Fruit fly (Drosophila melanogaster): ENCODE results near the gene Jon25Biii.
A peak's percentile ranks its signal among the peaks of the same experiment; 100 is the strongest.

Jon25Biii gene

DNA sequence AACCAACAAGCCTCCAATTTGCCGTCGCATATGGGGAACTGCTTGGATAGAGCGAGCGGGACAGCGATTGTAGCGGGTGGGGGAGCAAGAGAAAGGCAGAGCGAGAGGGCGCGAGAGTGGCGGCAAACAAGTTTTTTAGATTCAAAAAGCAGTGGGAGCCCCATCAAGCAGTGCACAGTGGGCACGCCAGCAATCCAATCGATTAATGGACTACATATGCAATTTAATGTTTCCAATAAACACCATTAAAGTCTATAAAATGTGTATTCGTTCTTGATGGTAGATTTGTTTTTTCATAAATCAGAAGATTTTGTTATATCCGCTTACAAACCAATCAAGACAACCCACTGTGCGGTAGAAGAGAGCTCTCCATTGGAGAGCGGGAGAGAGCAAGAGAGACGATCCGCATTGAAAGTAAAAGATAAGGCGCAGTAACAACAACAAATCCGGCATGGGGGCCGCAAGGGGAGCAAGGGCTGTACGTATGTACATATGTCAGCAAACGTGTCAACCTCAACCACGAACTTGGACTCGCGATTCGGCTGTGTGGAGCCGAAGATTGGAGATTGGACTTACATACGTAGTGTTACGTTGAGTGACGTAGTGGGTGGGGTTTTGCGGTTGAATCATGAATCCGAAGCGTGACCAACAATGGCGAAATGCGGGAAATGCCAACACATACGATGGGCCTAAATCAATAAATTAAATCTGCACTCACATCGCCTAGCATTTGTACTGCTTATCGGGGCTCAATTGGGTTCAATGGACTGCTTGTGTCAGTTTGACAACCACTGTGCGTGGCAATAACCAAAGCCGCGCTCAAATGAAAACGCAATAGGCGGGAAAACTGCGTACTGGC is 47.1 kb upstream of the Jon25Biii start (continued):
- TF ChIP-seq disco-r (GFP tag; optimal IDR thresholded peaks at IDR 0.05) (peak; percentile 99), oc (tag; optimal IDR thresholded peaks at IDR 0.05) (peak; percentile 99), CG11696 (GFP tag; IDR thresholded peaks at IDR 0.05) (peak; percentile 96), CG14050 (GFP tag; IDR thresholded peaks at IDR 0.05) (peak; percentile 99), Meics (GFP tag; optimal IDR thresholded peaks at IDR 0.05) (peak; percentile 99), CG11723 (GFP tag; optimal IDR thresholded peaks at IDR 0.05) (peak; percentile 98), E2f2 (GFP tag; IDR thresholded peaks at IDR 0.05) (peak; percentile 88), CG18764 (GFP tag; optimal IDR thresholded peaks at IDR 0.05) (peak; percentile 99), tna (GFP tag; IDR thresholded peaks at IDR 0.05; ENCODE audit: partially characterized antibody) (peak; percentile 55), ham (GFP tag; IDR thresholded peaks at IDR 0.05) (no peak; the same call in 1 of the 2 replicates), Doc3 (GFP tag; IDR thresholded peaks at IDR 0.05; ENCODE audit: partially characterized antibody) (no peak; the same call in 2 of the 3 replicates), CG2889 (GFP tag; IDR thresholded peaks at IDR 0.05) (peak; percentile 99), Ravus (GFP tag; IDR thresholded peaks at IDR 0.05) (peak; percentile 98), CG34422 (GFP tag; IDR thresholded peaks at IDR 0.05) (peak; percentile 100), Xrp1 (GFP tag; IDR thresholded peaks at IDR 0.05) (peak; percentile 99), ssp (GFP tag; IDR thresholded peaks at IDR 0.05) (peak; percentile 95), CG17328 (GFP tag; IDR thresholded peaks at IDR 0.05) (peak; percentile 99), CG17802 (tag; optimal IDR thresholded peaks at IDR 0.05) (peak; percentile 94), vfl (GFP tag; optimal IDR thresholded peaks at IDR 0.05) (peak; percentile 98), CG6683 (GFP tag; optimal IDR thresholded peaks at IDR 0.05) (peak; percentile 97), Dip3 (GFP tag; optimal IDR thresholded peaks at IDR 0.05) (peak; percentile 99), CG17186 (GFP tag; optimal IDR thresholded peaks at IDR 0.05) (peak; percentile 97), CG1603 (tag; optimal IDR thresholded peaks at IDR 0.05) (peak; percentile 99), Hmx (GFP tag; optimal IDR thresholded peaks at IDR 0.05) (peak; percentile 96), Drgx (GFP tag; IDR thresholded peaks at IDR 0.05) (peak; percentile 99), Atf6 (GFP tag; IDR thresholded peaks at IDR 0.05) (peak; percentile 99), unc-4 (GFP tag; IDR thresholded peaks at IDR 0.05; ENCODE audit: partially characterized antibody) (no peak; the same call in 1 of the 2 replicates), mirr (GFP tag; optimal IDR thresholded peaks at IDR 0.05) (peak; percentile 99), zen2 (GFP tag; IDR thresholded peaks at IDR 0.05; ENCODE audit: partially characterized antibody) (peak; percentile 43; the same call in 1 of the 3 replicates), CG3065 (GFP tag; optimal IDR thresholded peaks at IDR 0.05) (peak; percentile 98), CG15696 (tag; optimal IDR thresholded peaks at IDR 0.05) (peak; percentile 97), ems (GFP tag; optimal IDR thresholded peaks at IDR 0.05) (peak; percentile 99), NFAT (GFP tag; IDR thresholded peaks at IDR 0.05) (peak; percentile 99), C15 (GFP tag; IDR thresholded peaks at IDR 0.05) (peak; percentile 97), CG9215 (GFP tag; IDR thresholded peaks at IDR 0.05) (peak; percentile 98), kni (GFP tag; optimal IDR thresholded peaks at IDR 0.05) (peak; percentile 96), pum (GFP tag; optimal IDR thresholded peaks at IDR 0.05) (peak; percentile 99), cato (GFP tag; optimal IDR thresholded peaks at IDR 0.05; ENCODE audit: borderline replicate concordance) (peak; percentile 99), CG17612 (GFP tag; IDR thresholded peaks at IDR 0.05) (peak; percentile 98), dysf (GFP tag; IDR thresholded peaks at IDR 0.05) (peak; percentile 99), CG12942 (GFP tag; optimal IDR thresholded peaks at IDR 0.05) (peak; percentile 99), Tbp (GFP tag; optimal IDR thresholded peaks at IDR 0.05) (no peak), CG30403 (GFP tag; optimal IDR thresholded peaks at IDR 0.05) (peak; percentile 99), unpg (GFP tag; optimal IDR thresholded peaks at IDR 0.05) (peak; percentile 100), CG7745 (tag; optimal IDR thresholded peaks at IDR 0.05) (peak; percentile 88), CG11247 (GFP tag; IDR thresholded peaks at IDR 0.05) (peak; percentile 99), tup (GFP tag; optimal IDR thresholded peaks at IDR 0.05) (peak; percentile 98), CG31365 (tag; optimal IDR thresholded peaks at IDR 0.05) (peak; percentile 98), CG2202 (tag; optimal IDR thresholded peaks at IDR 0.05) (peak; percentile 99)
